Worm (Caenorhabditis elegans): ENCODE measurements around the gene F33A8.7.

F33A8.7 gene

DNA sequence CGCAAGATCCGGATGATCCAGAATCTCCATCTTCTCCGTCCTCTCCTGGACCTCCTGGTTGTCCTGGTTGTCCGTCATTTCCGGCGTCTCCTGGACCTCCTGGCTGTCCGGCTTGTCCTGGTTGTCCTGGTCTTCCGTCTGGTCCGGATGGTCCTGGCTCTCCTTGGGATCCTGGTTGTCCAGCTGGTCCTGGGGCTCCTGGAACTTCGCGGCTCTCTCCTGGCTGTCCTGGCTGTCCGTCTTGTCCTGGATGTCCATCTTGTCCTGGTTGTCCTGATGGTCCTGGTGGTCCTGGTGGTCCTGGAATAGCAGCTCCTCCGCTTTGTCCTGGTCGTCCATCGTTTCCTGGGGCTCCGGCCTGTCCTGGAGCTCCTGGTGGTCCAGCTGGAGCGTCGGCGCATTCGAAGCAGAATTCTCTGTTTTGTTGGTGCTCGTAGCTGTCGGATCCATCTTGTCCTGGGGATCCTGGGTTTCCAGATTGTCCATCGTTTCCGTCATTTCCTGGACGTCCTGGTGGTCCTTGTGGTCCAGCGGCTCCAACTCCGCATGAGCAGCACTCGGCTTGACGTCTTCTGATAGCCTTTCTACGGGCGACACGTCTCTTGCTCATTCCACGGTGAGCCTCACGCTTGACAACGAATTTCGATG, 12.8 kb downstream of the F33A8.7 start:
- no peak for TF ChIP-seq pax-3 (tag; optimal IDR thresholded peaks at IDR 0.05)

DNA sequence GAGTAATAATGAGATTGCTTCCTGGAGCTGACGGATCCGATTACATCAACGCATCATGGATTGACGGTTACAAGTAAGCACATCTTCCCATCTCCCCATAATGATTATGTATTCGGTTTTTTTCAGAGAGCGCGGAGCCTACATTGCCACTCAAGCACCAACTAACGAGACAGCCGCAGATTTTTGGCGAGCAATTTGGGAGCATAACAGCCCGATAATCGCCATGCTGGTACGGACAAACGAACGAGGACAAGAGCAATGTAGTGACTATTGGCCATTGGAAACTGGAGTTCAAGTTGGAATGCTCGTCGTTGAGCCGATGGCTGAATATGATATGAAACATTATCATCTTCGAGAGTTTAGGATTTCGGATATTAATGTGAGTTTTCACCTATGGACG, 14.6 kb downstream of the F33A8.7 start:
- TF ChIP-seq dpl-1 (GFP tag; optimal IDR thresholded peaks at IDR 0.05) (no peak), sup-37 (GFP tag; optimal IDR thresholded peaks at IDR 0.05) (no peak), C04F5.9 (tag; optimal IDR thresholded peaks at IDR 0.05) (no peak), unc-86 (tag; optimal IDR thresholded peaks at IDR 0.05) (no peak), blmp-1 (tag; optimal IDR thresholded peaks at IDR 0.05) (no peak), hlh-17 (GFP tag; optimal IDR thresholded peaks at IDR 0.05; ENCODE audit: borderline replicate concordance) (no peak), mab-9 (GFP tag; IDR thresholded peaks at IDR 0.05) (no peak), F16B12.6 (tag; optimal IDR thresholded peaks at IDR 0.05) (no peak)

DNA sequence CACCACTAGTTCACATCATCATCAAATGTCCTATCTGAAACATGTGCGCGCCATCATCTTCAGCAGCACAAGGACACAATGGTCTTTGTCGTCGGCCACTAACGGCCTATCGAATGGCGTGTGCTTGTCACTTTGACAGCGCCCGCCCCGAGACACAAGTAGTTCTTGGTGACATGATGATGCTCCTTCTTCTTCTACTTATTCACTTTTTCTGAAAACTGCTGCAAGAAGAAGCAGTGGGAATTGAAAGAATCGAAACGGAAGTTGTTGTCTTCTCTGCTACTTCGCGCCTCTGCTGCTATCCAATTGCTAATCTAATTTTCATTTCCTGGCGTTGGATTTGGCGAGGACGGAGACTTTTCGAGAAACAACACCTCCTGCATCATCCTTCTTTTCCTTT, 21.1 kb downstream of the F33A8.7 start:
- TF ChIP-seq hlh-4 (tag; optimal IDR thresholded peaks at IDR 0.05) = no peak
- TF ChIP-seq ceh-8 (GFP tag; optimal IDR thresholded peaks at IDR 0.05) = no peak
- peak; percentile 30 for TF ChIP-seq lin-14 (GFP tag; optimal IDR thresholded peaks at IDR 0.05)

DNA sequence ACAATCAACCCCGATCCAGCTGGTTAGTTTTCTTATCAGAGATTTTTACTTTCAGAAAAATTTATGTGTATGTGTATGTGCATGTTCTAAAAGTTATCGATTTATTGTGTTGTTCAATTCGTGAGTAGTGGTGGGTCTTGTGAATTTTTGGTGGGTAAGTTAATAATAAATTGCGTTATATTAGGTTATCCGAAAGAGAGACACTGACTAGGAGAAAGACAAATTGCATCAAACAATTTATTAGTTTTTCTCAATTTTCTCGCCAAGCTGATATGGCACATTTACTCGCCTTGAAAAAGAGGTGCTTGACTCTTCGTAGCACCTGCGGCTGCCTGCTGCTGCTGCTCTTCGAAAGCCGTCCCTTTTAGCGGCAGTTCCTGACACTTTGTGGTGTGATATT, 26.4 kb downstream of the F33A8.7 start:
- no peak for TF ChIP-seq zip-4 (GFP tag; optimal IDR thresholded peaks at IDR 0.05)
- TF ChIP-seq nhr-90 (tag; optimal IDR thresholded peaks at IDR 0.05; ENCODE audit: poor library complexity) = no peak
- no peak for TF ChIP-seq irx-1 (tag; optimal IDR thresholded peaks at IDR 0.05)
- no peak for TF ChIP-seq egl-13 (tag; optimal IDR thresholded peaks at IDR 0.05)
- no peak for TF ChIP-seq lin-15B (tag; optimal IDR thresholded peaks at IDR 0.05)
- no peak for TF ChIP-seq zag-1 (tag; optimal IDR thresholded peaks at IDR 0.05)
- no peak for TF ChIP-seq unc-86 (tag; optimal IDR thresholded peaks at IDR 0.05)
- no peak for TF ChIP-seq ces-1 (GFP tag; optimal IDR thresholded peaks at IDR 0.05)
- peak; percentile 18 for TF ChIP-seq nhr-47 (tag; optimal IDR thresholded peaks at IDR 0.05)
- no peak for TF ChIP-seq fos-1 (tag; optimal IDR thresholded peaks at IDR 0.05)
- TF ChIP-seq nhr-71 (tag; optimal IDR thresholded peaks at IDR 0.05) = peak; percentile 27
- TF ChIP-seq ztf-11 (tag; optimal IDR thresholded peaks at IDR 0.05) = no peak
- TF ChIP-seq blmp-1 (tag; optimal IDR thresholded peaks at IDR 0.05) = no peak
- TF ChIP-seq pax-3 (tag; optimal IDR thresholded peaks at IDR 0.05) = no peak
- TF ChIP-seq vab-15 (tag; optimal IDR thresholded peaks at IDR 0.05) = no peak
- TF ChIP-seq alr-1 (tag; optimal IDR thresholded peaks at IDR 0.05; ENCODE audit: borderline replicate concordance) = no peak

DNA sequence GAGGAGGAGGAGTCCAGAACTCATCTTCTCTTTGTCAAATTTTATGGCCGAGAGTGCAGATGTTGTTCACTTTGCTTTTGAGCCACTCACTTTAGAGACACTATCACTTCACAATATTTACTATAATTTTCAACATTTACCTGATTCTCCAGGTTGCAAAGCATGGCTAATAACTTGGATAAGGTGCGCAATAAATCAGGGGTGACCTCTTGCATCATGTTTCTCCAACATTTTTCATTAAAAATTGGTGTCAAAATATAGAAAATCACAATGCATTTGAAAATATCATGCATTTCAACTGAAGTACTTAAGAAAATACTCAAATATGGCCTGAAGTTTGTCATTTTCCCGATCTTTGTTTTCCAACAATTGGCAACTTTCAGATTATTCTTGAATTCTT, 29.9 kb downstream of the F33A8.7 start:
- TF ChIP-seq pag-3 (tag; optimal IDR thresholded peaks at IDR 0.05; ENCODE audit: borderline replicate concordance, insufficient read depth) (no peak), Y116A8C.19 (tag; optimal IDR thresholded peaks at IDR 0.05; ENCODE audit: borderline replicate concordance) (no peak), fkh-10 (GFP tag; optimal IDR thresholded peaks at IDR 0.05) (no peak), nhr-20 (tag; optimal IDR thresholded peaks at IDR 0.05) (no peak), tbx-2 (tag; optimal IDR thresholded peaks at IDR 0.05) (no peak)

DNA sequence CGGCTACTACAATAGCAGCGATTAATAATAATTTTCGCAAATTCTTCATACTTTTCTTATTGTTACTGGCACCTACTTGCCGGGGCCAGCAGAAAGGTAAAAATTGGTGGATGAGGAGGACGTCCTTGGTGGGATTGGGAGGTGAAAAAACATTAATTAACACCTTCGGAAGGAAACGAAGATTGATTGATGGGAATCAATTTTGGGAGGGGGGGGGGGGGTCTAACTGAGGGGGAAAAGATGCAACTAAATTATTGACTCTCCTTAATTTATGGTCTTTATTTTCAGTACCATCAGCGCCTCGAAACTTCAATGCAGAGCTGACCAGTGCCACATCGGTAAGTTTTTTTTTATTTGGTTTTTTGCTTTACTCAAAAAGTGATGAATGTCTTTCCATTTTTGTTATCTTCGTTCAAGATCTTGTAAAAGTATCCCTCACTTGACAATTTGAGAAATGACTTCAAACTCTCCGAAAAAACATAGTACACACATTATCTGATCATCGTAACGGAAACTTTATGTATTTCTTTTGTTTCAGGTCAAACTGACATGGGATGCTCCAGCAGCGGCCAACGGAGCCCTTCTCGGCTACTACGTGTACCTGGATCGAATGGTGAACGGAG, 31.7 kb downstream of the F33A8.7 start:
- TF ChIP-seq lin-14 (GFP tag; optimal IDR thresholded peaks at IDR 0.05) = peak; percentile 29
- no peak for TF ChIP-seq elt-3 (tag; optimal IDR thresholded peaks at IDR 0.05)
- peak; percentile 74 for TF ChIP-seq nhr-85 (tag)
